Fruit fly (Drosophila melanogaster) whole organism, pupa: Measurements from ENCODE around the gene CG15020.
A peak's percentile ranks its signal among the peaks of the same experiment; 100 is the strongest.

Experiments
- CG10348 ChIP-seq: fragments of 200-800 bp; sonication (Bioruptor generic); IDR thresholded peaks from 2 replicates; pipeline ENCODE4 v1.3.6; 2022; ENCODE audit warnings: missing biosample characterization, missing genetic modification characterization
- CG12605 ChIP-seq: fragments of 200-800 bp; sonication (Bioruptor generic); IDR thresholded peaks from 2 replicates; pipeline ENCODE4 v1.3.6; 2022; ENCODE audit warnings: missing biosample characterization, missing genetic modification characterization
- CG13204 ChIP-seq: fragments of 200-800 bp; sonication (Bioruptor generic); optimal IDR thresholded peaks from 2 replicates; lab custom pipeline; 2018; ENCODE audit warnings: missing biosample characterization, mild to moderate bottlenecking, missing genetic modification characterization, moderate library complexity
- CG14655 ChIP-seq: fragments of 200-800 bp; sonication (Bioruptor generic); optimal IDR thresholded peaks from 3 replicates; lab custom pipeline; 2017; ENCODE audit warnings: mild to moderate bottlenecking, missing biosample characterization, missing genetic modification reagents, missing genetic modification characterization
- CG15710 ChIP-seq: fragments of 200-800 bp; sonication (Bioruptor generic); optimal IDR thresholded peaks from 2 replicates; lab custom pipeline; 2018; ENCODE audit warnings: missing biosample characterization, mild to moderate bottlenecking, missing genetic modification characterization, moderate library complexity
- CG17806 ChIP-seq: fragments of 200-800 bp; sonication (Bioruptor generic); optimal IDR thresholded peaks from 2 replicates; lab custom pipeline; 2018; ENCODE audit warnings: missing biosample characterization, mild to moderate bottlenecking, missing genetic modification characterization, moderate library complexity
- CG32121 ChIP-seq: fragments of 200-800 bp; sonication (Bioruptor generic); IDR thresholded peaks from 2 replicates; pipeline ENCODE4 v1.3.6; 2022; ENCODE audit warnings: missing biosample characterization, missing genetic modification characterization
- CG34367 ChIP-seq: fragments of 200-800 bp; sonication (Bioruptor generic); optimal IDR thresholded peaks from 2 replicates; lab custom pipeline; 2018; ENCODE audit warnings: missing biosample characterization, mild to moderate bottlenecking, missing genetic modification characterization
- CG4496 ChIP-seq: fragments of 200-800 bp; sonication (Bioruptor generic); IDR thresholded peaks from 3 replicates; pipeline ENCODE4 v1.3.6; 2022; ENCODE audit warnings: missing biosample characterization, missing genetic modification characterization
- CG8159 ChIP-seq: fragments of 200-800 bp; sonication (Bioruptor generic); optimal IDR thresholded peaks from 3 replicates; lab custom pipeline; 2018; ENCODE audit warnings: missing biosample characterization, mild to moderate bottlenecking, missing genetic modification characterization, moderate library complexity
- CG8301 ChIP-seq: fragments of 200-800 bp; sonication (Bioruptor generic); optimal IDR thresholded peaks from 2 replicates; lab custom pipeline; 2018; ENCODE audit warnings: missing biosample characterization, mild to moderate bottlenecking, missing genetic modification characterization
- CG9948 ChIP-seq: fragments of 200-800 bp; sonication (Bioruptor generic); optimal IDR thresholded peaks from 2 replicates; lab custom pipeline; 2018; ENCODE audit warnings: missing biosample characterization, mild to moderate bottlenecking, missing genetic modification characterization, moderate library complexity
- D1 ChIP-seq: fragments of 200-800 bp; sonication (Bioruptor generic); optimal IDR thresholded peaks from 2 replicates; lab custom pipeline; 2018; ENCODE audit warnings: missing biosample characterization, mild to moderate bottlenecking, missing genetic modification characterization, moderate library complexity
- EcR ChIP-seq: fragments of 200-800 bp; sonication (Bioruptor generic); optimal IDR thresholded peaks from 3 replicates; lab custom pipeline; 2019; ENCODE audit warnings: missing biosample characterization, missing genetic modification characterization, mild to moderate bottlenecking, moderate library complexity, missing genetic modification reagents
- Ets98B ChIP-seq: fragments of 200-800 bp; sonication (Bioruptor generic); IDR thresholded peaks from 2 replicates; pipeline ENCODE4 v1.3.6; 2022; ENCODE audit warnings: missing biosample characterization, missing genetic modification characterization
- Pif1A ChIP-seq: fragments of 200-800 bp; sonication (Bioruptor generic); optimal IDR thresholded peaks from 3 replicates; lab custom pipeline; 2016; ENCODE audit warnings: missing biosample characterization, missing genetic modification characterization
- Pif1B ChIP-seq: fragments of 200-800 bp; sonication (Bioruptor generic); optimal IDR thresholded peaks from 3 replicates; lab custom pipeline; 2016; ENCODE audit warnings: missing biosample characterization, missing genetic modification characterization
- Snoo ChIP-seq: fragments of 200-800 bp; sonication (Bioruptor generic); optimal IDR thresholded peaks from 3 replicates; lab custom pipeline; 2017; ENCODE audit warnings: missing biosample characterization, mild to moderate bottlenecking, missing genetic modification characterization, inconsistent platforms
- fd96Ca ChIP-seq: fragments of 200-800 bp; sonication (Bioruptor generic); IDR thresholded peaks from 3 replicates; pipeline ENCODE4 v1.3.6; 2022; ENCODE audit warnings: missing biosample characterization, missing genetic modification characterization
- gl ChIP-seq: fragments of 200-800 bp; sonication (Bioruptor generic); optimal IDR thresholded peaks from 2 replicates; lab custom pipeline; 2018; ENCODE audit warnings: missing biosample characterization, mild to moderate bottlenecking, missing genetic modification characterization
- rn ChIP-seq: fragments of 200-800 bp; sonication (Bioruptor generic); IDR thresholded peaks from 2 replicates; pipeline ENCODE4 v1.3.6; 2022; ENCODE audit warnings: missing biosample characterization, missing genetic modification characterization

The CG15020 gene

DNA sequence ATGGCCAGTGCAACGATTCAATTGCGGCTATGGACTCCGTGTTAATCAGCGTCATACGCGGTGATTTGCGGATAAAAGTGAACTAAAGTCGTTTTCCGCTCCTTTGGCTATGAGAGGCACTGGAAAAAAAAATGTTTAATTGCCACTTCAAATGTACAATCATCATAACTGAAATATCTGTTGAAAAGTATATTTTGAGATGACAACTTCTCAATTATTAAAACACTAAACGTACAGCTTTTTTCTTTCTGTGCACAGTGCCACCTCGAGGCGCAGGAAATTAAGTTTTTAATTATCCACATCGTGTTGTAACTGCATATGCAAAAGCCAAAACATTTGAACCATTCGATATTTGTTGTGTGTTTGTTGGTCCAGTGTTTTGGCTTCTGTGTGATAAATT lies 28.6 kb upstream of the CG15020 start:
- TF ChIP-seq rn (GFP tag; lab: Robert Waterston, UW) (peak; percentile 43; the same call in 1 of the 2 replicates), Ets98B (GFP tag; lab: Robert Waterston, UW) (peak; percentile 82), Pif1A (no peak), fd96Ca (GFP tag; lab: Robert Waterston, UW) (peak; percentile 86), CG9948 (no peak), gl (tag; lab: Kevin White, UChicago) (no peak), CG4496 (GFP tag; lab: Robert Waterston, UW) (peak; percentile 89), CG14655 (GFP tag; lab: Kevin White, UChicago) (peak; percentile 72), CG8159 (peak; percentile 11), CG8301 (tag; lab: Kevin White, UChicago) (peak; percentile 58), CG32121 (GFP tag; lab: Robert Waterston, UW) (peak; percentile 88), Pif1B (GFP tag; lab: Kevin White, UChicago) (peak; percentile 18), EcR (GFP tag; lab: Kevin White, UChicago) (no peak), CG10348 (GFP tag; lab: Robert Waterston, UW) (0 out of 2 replicates have a peak, but pooled peaks have one; percentile 23), CG13204 (GFP tag; lab: Kevin White, UChicago) (no peak)

DNA sequence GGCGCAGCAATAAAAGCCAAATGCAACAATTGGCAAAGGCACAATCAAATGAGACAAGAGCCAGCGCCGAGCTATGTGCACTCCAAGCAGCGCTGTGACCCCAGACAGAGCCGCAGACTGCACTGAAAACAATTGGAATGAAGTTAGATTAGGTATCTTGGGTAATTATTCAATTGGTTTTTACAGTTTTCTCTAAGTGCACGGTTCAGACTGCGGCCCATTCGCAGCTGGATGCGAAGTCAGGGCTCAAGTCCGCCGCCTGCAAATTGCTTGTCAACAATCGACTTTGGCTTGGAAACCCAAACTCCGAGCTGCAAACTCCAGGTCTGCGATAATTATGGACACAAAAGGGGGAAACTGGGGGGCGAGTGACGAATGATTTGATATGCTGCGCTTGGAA lies 27.8 kb upstream of the CG15020 start:
- TF ChIP-seq CG10348 (GFP tag; lab: Robert Waterston, UW), result no peak
- no peak for TF ChIP-seq rn (GFP tag; lab: Robert Waterston, UW)
- no peak for TF ChIP-seq D1
- TF ChIP-seq Pif1B (GFP tag; lab: Kevin White, UChicago), result no peak
- peak; percentile 4 for TF ChIP-seq CG8301 (tag; lab: Kevin White, UChicago)
- no peak for TF ChIP-seq CG17806 (tag; lab: Kevin White, UChicago)
- TF ChIP-seq CG15710 (tag; lab: Kevin White, UChicago), result no peak
- no peak for TF ChIP-seq CG34367
- TF ChIP-seq CG12605, result no peak
- TF ChIP-seq fd96Ca (GFP tag; lab: Robert Waterston, UW), result peak; percentile 66; the same call in 2 of the 3 replicates
- TF ChIP-seq CG9948, result no peak
- TF ChIP-seq CG32121 (GFP tag; lab: Robert Waterston, UW), result no peak
- 0 out of 3 replicates have a peak, but pooled peaks have one; percentile 45 for TF ChIP-seq CG4496 (GFP tag; lab: Robert Waterston, UW)
- TF ChIP-seq Ets98B (GFP tag; lab: Robert Waterston, UW), result peak; percentile 50
- TF ChIP-seq Pif1A, result no peak
- TF ChIP-seq Snoo (tag; lab: Kevin White, UChicago), result no peak
- TF ChIP-seq EcR (GFP tag; lab: Kevin White, UChicago), result no peak
- peak; percentile 35 for TF ChIP-seq CG14655 (GFP tag; lab: Kevin White, UChicago)
- no peak for TF ChIP-seq CG13204 (GFP tag; lab: Kevin White, UChicago)
- TF ChIP-seq CG8159, result no peak
- TF ChIP-seq gl (tag; lab: Kevin White, UChicago), result no peak

DNA sequence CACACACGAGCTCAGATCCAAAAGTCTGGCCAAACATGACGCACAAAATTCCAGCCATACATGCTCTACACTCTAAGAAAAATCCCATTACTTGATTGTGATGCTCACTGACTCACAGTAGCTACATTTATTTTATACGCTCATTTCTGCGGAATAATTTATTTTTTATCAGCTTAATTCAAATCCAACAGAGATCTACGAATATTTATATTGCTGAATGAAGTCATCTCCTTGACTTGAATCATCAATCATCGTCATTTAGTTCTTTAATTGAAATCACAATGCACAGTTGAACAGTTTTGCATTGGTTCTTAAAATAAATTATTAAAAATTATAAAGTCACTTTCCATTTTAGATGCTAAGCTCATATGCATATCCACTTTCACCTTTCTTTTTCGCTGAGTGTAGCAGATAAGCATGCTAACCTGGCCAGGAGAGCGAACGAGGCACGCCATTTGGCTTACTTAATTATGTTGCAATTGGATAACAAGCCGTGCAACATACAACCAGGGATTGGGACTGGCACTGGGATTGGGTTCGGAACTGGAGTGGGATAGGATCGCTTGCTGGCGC lies 25.9 kb upstream of the CG15020 start:
- TF ChIP-seq CG9948, result peak; percentile 30
- TF ChIP-seq gl (tag; lab: Kevin White, UChicago), result no peak
- TF ChIP-seq CG8159, result peak; percentile 29
- peak; percentile 5 for TF ChIP-seq Snoo (tag; lab: Kevin White, UChicago)
- TF ChIP-seq Pif1A, result peak; percentile 54
- TF ChIP-seq CG15710 (tag; lab: Kevin White, UChicago), result peak; percentile 30
- peak; percentile 65 for TF ChIP-seq CG14655 (GFP tag; lab: Kevin White, UChicago)
- TF ChIP-seq CG8301 (tag; lab: Kevin White, UChicago), result peak; percentile 36
- no peak for TF ChIP-seq CG34367

DNA sequence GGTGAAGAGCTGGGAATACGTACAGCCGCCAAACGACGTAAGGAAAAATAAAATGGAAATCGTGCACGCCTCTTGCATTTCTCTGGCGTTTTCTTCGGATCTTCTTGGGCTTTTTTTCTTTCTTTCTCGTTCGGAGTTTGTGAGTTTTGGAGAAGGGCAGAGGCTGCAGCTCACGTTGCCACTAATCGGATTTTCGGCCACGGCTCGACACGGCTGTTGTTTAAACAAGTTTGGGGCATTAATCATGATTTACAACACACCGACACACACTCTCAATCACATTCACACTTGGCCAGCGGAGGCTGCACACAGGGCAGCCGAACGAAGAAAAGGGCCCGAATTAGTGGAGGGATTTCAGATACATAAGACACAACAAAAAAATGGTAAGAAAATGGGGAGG lies 25.1 kb upstream of the CG15020 start:
- no peak for TF ChIP-seq gl (tag; lab: Kevin White, UChicago)
- no peak for TF ChIP-seq rn (GFP tag; lab: Robert Waterston, UW)
- no peak for TF ChIP-seq CG13204 (GFP tag; lab: Kevin White, UChicago)
- TF ChIP-seq CG8159, result no peak
- no peak for TF ChIP-seq CG15710 (tag; lab: Kevin White, UChicago)
- no peak for TF ChIP-seq CG10348 (GFP tag; lab: Robert Waterston, UW)
- TF ChIP-seq Snoo (tag; lab: Kevin White, UChicago), result no peak
- TF ChIP-seq EcR (GFP tag; lab: Kevin White, UChicago), result no peak
- no peak for TF ChIP-seq D1
- no peak for TF ChIP-seq CG4496 (GFP tag; lab: Robert Waterston, UW)
- no peak for TF ChIP-seq Ets98B (GFP tag; lab: Robert Waterston, UW)

DNA sequence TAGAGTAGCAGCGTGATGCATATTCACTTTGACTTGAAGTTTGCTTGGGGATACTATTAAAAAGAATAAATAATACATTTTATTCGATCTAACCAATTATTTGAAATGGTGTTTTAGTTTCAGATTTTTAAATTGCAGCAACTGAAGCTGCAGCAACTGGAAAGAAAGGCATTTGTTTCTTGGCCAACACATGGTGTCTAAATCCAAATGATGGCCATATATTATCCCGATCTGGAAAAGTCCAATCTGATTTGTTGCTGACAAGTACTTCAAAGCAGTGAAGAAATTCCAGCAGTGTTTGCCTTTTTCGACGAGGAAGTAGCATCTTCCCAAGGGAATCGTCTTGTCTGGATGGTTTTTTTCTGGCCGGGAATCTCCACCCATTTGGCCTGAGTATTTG lies 24.3 kb upstream of the CG15020 start:
- TF ChIP-seq CG14655 (GFP tag; lab: Kevin White, UChicago), result peak; percentile 67
- TF ChIP-seq CG8301 (tag; lab: Kevin White, UChicago), result peak; percentile 43
- no peak for TF ChIP-seq EcR (GFP tag; lab: Kevin White, UChicago)
- TF ChIP-seq CG4496 (GFP tag; lab: Robert Waterston, UW), result no peak

DNA sequence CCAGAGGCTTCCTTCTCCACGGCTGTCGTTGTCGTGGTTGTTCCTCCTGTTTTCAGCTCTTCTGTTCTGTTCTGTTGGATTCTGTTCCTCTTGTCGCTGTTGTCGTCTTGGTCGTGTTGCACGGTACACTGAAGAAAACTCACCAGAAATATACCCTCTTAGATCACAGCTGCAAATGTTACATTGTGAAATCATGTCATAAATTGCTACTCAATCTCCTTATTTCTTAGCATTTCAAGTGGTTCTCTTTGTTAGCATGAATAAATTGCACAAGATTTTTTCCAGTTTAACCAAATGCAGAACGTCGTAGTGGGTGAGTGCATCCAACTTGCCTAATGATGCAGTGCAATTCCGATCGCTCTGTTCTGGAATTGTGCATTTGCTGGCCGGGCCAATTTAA lies 23.6 kb upstream of the CG15020 start:
- TF ChIP-seq D1 (no peak), CG34367 (no peak), Pif1A (peak; percentile 36), Ets98B (GFP tag; lab: Robert Waterston, UW) (peak; percentile 63), Pif1B (GFP tag; lab: Kevin White, UChicago) (peak; percentile 15), CG17806 (tag; lab: Kevin White, UChicago) (peak; percentile 15), CG14655 (GFP tag; lab: Kevin White, UChicago) (peak; percentile 80), CG8159 (no peak), Snoo (tag; lab: Kevin White, UChicago) (no peak), fd96Ca (GFP tag; lab: Robert Waterston, UW) (peak; percentile 60; the same call in 2 of the 3 replicates), gl (tag; lab: Kevin White, UChicago) (no peak), CG4496 (GFP tag; lab: Robert Waterston, UW) (peak; percentile 60; the same call in 2 of the 3 replicates), EcR (GFP tag; lab: Kevin White, UChicago) (no peak), CG8301 (tag; lab: Kevin White, UChicago) (peak; percentile 77), CG9948 (peak; percentile 22), CG13204 (GFP tag; lab: Kevin White, UChicago) (no peak), rn (GFP tag; lab: Robert Waterston, UW) (0 out of 2 replicates have a peak, but pooled peaks have one; percentile 27), CG12605 (peak; percentile 36; the same call in 1 of the 2 replicates)
